Fruit fly (Drosophila melanogaster): ENCODE results near the gene CG44000.

DNA sequence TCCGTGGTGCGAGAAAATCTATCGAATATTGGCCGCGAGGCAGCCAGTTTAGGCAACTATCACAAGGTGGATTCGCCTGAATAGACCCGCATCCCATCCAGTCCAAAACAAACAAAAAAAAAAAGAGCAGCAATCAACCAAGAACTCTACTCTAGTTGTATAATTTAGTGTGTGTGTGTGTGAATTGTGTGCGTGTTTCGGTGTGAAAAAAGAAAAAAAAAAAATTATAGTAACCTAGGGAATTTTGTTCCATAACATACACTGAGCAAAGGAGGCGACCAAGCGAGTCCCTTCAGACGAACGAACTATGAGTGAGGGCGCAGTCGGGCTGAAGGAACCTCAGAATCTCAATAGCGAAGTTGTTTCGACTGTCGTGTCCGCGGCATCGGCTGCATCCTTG lies 3.2 kb downstream of the CG44000 start:
- no peak for TF ChIP-seq Myc (optimal IDR thresholded peaks at IDR 0.05)
- TF ChIP-seq Dfd (GFP tag; optimal IDR thresholded peaks at IDR 0.05) = no peak
- no peak for TF ChIP-seq Vsx2 (GFP tag; optimal IDR thresholded peaks at IDR 0.05; ENCODE audit: partially characterized antibody)
- no peak for TF ChIP-seq OdsH (GFP tag; optimal IDR thresholded peaks at IDR 0.05)
- no peak for TF ChIP-seq Jra (GFP tag; optimal IDR thresholded peaks at IDR 0.05)
- no peak for TF ChIP-seq pan (optimal IDR thresholded peaks at IDR 0.05)
- TF ChIP-seq lola (GFP tag; optimal IDR thresholded peaks at IDR 0.05) = no peak
- TF ChIP-seq psq (GFP tag; optimal IDR thresholded peaks at IDR 0.05) = no peak
